Worm (Caenorhabditis elegans) whole organism, dauer: ENCODE measurements around the gene ugt-61.

Experiments used
- unc-62 ChIP-seq: sonication (generic microtip); optimal IDR thresholded peaks from 2 replicates; lab custom pipeline; 2017; ENCODE audit warnings: missing biosample characterization, missing genetic modification reagents, missing genetic modification characterization

Gene ugt-61

DNA sequence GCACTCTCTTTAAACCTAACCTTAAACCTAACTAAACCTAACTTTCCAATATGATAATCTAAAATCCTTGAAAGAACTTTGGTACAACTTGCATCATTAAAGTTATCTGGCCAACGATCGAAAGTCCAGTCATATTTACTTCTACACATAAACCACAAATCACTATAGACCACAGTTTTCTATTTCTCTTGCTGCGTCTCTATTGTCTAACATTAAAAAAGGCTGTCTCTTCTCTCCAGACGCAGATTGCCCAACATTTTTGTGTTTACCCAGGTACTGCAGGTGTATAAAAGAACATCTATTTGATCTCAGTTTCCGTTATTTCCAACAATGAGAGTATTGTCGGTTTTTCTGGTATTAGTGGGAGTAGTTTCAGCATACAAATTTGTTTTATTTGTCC is at the start of gene ugt-61:
Gene ugt-61, plus strand, starts transcription at position 233 of the 400 bp plus-strand sequence.
- no peak for TF ChIP-seq unc-62 (GFP tag; lab: Kevin White, UChicago)

ce11 chrV:4693282-4693588 is 49.0 kb upstream of the ugt-61 start:
- TF ChIP-seq unc-62 (GFP tag; lab: Kevin White, UChicago) = no peak

DNA sequence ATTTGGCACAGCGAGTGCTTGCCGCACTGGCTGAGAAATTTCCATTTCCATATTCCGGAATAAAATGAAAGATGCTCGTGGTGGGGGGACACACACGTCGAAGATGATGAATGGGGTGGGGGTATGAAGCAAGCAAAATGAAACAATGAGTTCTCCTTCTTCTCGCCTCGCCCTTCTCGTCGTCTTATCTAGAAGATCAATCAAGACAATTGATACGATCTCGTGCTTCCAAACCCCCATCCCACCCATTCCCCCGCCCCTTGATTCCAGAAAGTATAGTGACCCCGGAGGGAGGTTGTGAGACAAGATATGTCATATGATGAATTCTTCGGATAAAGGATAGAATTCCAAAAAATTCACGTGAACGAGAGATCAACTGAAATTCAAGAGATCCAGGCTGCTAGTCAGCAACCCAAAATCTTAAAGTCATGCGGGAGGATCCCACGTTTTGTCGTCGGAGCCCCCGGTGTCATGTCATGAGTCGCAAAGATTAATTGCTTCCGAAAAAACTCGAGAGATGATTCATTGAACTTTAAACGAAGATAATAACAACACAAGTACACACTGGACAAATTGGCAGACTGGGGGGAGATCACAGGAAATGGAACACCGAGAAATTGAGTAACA is 47.6 kb upstream of the ugt-61 start:
- TF ChIP-seq unc-62 (GFP tag; lab: Kevin White, UChicago) = no peak

ce11 chrV:4698675-4699074 is 43.5 kb upstream of the ugt-61 start:
- TF ChIP-seq unc-62 (GFP tag; lab: Kevin White, UChicago) = no peak

ce11 chrV:4700189-4700588 is 42.0 kb upstream of the ugt-61 start, which contains the start of gene ZC266.1:
Gene ZC266.1 (minus strand): TSS chrV:4700289.
- TF ChIP-seq unc-62 (GFP tag; lab: Kevin White, UChicago) = no peak

ce11 chrV:4707646-4708045 is 34.6 kb upstream of the ugt-61 start:
- TF ChIP-seq unc-62 (GFP tag; lab: Kevin White, UChicago) = no peak

DNA sequence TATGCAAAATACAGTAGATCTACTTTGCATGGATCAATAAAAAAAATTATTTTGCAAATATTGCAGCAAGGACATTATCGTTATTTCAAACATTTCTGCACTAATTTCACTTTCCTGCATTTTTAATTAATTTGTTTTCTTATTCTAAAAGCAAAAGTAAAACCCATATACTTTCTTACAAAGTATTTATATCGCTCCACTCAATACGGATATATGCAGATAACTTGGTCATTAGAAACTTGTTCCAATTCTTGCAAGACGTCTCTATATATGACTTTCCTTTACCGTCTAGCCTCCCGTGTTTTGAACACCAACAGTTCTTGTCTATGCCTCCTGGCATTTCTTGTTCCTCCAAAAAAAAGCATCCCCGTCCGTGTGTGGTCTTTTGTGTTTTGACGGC is 31.8 kb upstream of the ugt-61 start, which contains the start of gene oac-24:
Gene oac-24, plus strand, starts transcription at position 301 of the 400 bp plus-strand sequence.
- no peak for TF ChIP-seq unc-62 (GFP tag; lab: Kevin White, UChicago)

DNA sequence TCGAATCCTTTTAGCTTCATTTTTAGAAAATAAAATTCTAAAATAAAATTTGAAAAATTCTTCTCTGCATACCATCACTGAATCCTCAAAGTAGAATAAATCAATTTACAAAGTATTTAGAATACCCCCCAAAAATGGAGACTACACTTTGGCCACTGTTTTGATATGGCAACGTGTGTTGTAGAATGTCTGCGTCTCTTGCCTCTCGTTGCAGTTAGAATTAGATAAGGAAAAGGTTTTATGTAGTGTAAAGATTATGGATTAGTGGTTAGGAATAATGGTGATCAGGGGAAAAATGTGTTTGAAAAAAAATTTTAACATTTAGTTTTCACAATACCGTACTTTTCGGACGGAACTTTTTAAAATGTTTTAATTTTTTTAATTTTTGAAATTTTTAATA is 22.3 kb upstream of the ugt-61 start, which contains the start of gene prx-6:
Gene prx-6, minus strand, starts transcription at position 129 of the 400 bp plus-strand sequence.
- TF ChIP-seq unc-62 (GFP tag; lab: Kevin White, UChicago) = no peak

DNA sequence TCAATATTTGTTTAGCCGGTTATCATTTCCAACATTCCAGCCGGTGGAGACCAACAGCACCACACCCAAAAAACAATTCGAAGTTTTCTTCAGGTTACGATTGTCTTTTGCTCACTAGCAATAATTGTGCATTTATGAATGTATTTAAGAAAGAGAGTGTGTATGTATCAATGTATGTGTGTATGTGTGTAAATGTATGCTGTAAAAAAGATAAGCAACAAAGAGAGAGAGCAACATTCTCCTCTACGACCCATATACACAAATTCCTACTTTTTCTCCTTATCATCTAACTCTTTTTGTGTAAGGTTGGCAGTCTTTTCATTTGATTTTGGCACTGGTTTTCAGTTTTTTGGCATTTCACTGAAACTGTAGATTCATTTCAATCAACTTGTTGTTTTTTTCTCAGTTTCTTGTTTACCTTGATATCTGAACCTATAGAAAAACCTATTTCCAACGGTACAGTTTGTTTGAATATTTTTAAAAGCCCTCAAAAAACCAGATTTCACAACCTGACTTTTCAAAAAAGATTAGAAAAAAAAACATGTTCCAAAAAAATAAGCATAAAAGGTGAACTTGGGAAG is 21.2 kb upstream of the ugt-61 start:
- no peak for TF ChIP-seq unc-62 (GFP tag; lab: Kevin White, UChicago)

ce11 chrV:4722314-4722713 is 19.9 kb upstream of the ugt-61 start, which contains the start of gene F39G3.5:
Gene F39G3.5 (plus strand): TSS chrV:4722614.
- TF ChIP-seq unc-62 (GFP tag; lab: Kevin White, UChicago) = no peak

- TF ChIP-seq unc-62 (GFP tag; lab: Kevin White, UChicago) = no peak
Measured at ce11 chrV:4724453-4724852, 17.8 kb upstream of the ugt-61 start, which contains the start of gene F39G3.4. Gene F39G3.4 (plus strand): TSS chrV:4724753.

DNA sequence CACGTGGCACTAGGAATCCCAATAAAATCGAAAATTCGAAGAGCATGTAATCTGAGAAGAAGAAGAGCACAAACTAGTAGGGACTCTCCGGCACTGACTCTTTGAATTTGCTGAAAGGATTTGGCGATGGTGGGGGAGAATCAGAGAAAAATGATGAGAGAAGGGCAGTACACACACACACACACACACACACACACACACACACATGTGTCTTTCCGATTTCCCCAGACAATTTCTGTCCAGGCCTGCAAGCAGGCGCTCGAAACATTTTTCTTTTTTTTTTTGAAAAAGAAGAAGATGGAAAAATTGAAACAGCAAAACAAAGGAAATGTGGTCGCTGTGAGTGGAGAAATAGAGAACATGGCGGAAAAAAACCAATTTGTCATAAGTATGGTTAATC is 12.1 kb upstream of the ugt-61 start, which contains the start of gene tig-2:
Gene tig-2, minus strand, starts transcription at position 87 of the 400 bp plus-strand sequence.
- no peak for TF ChIP-seq unc-62 (GFP tag; lab: Kevin White, UChicago)

ce11 chrV:4731154-4731961 is 10.9 kb upstream of the ugt-61 start, which contains the start of gene F39G3.3:
Gene F39G3.3 (plus strand): TSS chrV:4731911.
- TF ChIP-seq unc-62 (GFP tag; lab: Kevin White, UChicago) = no peak

DNA sequence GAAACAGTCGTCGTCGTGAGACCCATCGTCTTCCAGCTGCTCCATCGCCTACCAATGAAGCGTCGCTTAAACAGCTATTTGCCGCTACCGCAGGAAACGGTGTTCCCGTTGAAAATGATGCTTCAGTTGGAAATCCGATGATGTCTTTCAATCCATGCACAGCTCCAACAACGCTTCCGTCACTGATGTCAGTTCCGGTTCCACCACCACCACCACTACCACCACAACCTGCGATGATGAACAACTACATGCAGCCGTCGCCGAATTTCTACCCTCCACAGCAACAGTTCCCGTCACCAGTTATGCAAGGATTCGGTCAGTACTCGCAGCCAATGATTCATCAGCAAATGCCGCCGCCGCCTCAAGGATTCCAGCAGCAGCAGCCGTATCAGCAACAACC is 8.3 kb upstream of the ugt-61 start:
- TF ChIP-seq unc-62 (GFP tag; lab: Kevin White, UChicago) = no peak

ce11 chrV:4734608-4735007 is 7.6 kb upstream of the ugt-61 start:
- no peak for TF ChIP-seq unc-62 (GFP tag; lab: Kevin White, UChicago)

ce11 chrV:4737727-4738126 is 4.5 kb upstream of the ugt-61 start, which contains the start of gene F39G3.2:
Gene F39G3.2 (plus strand): TSS chrV:4737831.
- TF ChIP-seq unc-62 (GFP tag; lab: Kevin White, UChicago) = no peak
